Fruit fly (Drosophila melanogaster) S2 (cell line): ENCODE data around the gene CG17107.

Experiments
- CG8478 ChIP-seq: fragments of >200 bp; optimal IDR thresholded peaks from 2 replicates; lab custom pipeline; 2018
- CTCF ChIP-seq, 2 experiments: fragments of >200 bp; optimal IDR thresholded peaks; 2 replicates each; lab custom pipeline; 2018

The CG17107 gene

DNA sequence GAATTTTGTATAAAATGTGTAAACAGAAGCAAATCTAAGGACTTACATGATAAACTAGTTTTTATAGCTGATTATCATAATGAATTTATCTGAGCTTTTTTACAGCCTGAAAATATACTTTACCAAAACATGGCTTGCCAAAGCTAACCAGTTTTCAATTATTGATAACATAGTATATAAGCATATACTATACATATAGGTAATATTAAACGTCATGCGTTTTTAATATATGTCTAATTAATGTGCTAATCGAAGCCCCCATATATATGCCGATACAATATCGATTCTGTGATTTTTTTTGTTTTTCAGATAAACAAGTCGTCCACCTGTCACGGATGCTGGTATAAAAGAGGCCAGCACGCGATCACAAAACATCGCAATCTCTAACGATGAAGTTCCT, at the start of gene CG17107:
CG17107 (plus strand) TSS at position 301 of the 400 bp plus-strand sequence.
- TF ChIP-seq CTCF (optimal IDR thresholded peaks at IDR 0.05; lab: Kevin White, UChicago) (no peak), CG8478 (lab: Kevin White, UChicago) (no peak)

dm6 chr2L:10632702-10633101, 49.0 kb upstream of the CG17107 start:
- TF ChIP-seq CG8478 (lab: Kevin White, UChicago) = no peak
- no peak for TF ChIP-seq CTCF (optimal IDR thresholded peaks at IDR 0.05; lab: Kevin White, UChicago)

dm6 chr2L:10638371-10638770, 43.3 kb upstream of the CG17107 start, which contains the start of gene CG7329:
CG7329 (minus strand) TSS chr2L:10638471.
- TF ChIP-seq CG8478 (lab: Kevin White, UChicago) (no peak), CTCF (optimal IDR thresholded peaks at IDR 0.05; lab: Kevin White, UChicago) (no peak)

- no peak for TF ChIP-seq CG8478 (lab: Kevin White, UChicago)
- no peak for TF ChIP-seq CTCF (optimal IDR thresholded peaks at IDR 0.05; lab: Kevin White, UChicago)
Measured at dm6 chr2L:10639631-10640030, 42.1 kb upstream of the CG17107 start, which contains the start of gene CG31872. CG31872 (plus strand) TSS chr2L:10639931.

dm6 chr2L:10643671-10644070, 38.0 kb upstream of the CG17107 start, which contains the start of gene CG18284:
CG18284 (plus strand) TSS chr2L:10643971.
- TF ChIP-seq CG8478 (lab: Kevin White, UChicago) = no peak
- no peak for TF ChIP-seq CTCF (optimal IDR thresholded peaks at IDR 0.05; lab: Kevin White, UChicago)

dm6 chr2L:10646115-10646514, 35.6 kb upstream of the CG17107 start, which contains the start of gene CG17097:
CG17097 (plus strand) TSS chr2L:10646415.
- TF ChIP-seq CTCF (optimal IDR thresholded peaks at IDR 0.05; lab: Kevin White, UChicago) (no peak), CG8478 (lab: Kevin White, UChicago) (no peak)

DNA sequence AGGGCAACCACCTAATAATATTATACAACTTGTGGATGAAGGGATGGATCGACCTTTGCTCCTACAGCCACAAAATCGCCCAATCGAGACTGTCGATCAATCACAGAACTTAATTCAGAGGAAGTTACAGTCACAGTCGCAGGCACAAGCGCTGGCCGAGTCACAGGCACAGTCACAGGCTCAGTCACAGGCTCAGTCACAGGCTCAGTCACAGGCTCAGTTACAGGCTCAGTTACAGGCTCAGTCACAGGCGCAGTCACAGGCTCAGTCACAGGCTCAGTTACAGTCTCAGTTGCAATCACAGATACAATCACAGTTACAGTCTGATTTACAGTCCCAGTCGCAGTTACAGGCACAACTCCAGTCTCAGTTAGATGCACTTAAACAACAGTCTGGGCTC, 35.0 kb upstream of the CG17107 start:
- TF ChIP-seq CTCF (optimal IDR thresholded peaks at IDR 0.05; lab: Kevin White, UChicago) (no peak), CG8478 (lab: Kevin White, UChicago) (no peak)

DNA sequence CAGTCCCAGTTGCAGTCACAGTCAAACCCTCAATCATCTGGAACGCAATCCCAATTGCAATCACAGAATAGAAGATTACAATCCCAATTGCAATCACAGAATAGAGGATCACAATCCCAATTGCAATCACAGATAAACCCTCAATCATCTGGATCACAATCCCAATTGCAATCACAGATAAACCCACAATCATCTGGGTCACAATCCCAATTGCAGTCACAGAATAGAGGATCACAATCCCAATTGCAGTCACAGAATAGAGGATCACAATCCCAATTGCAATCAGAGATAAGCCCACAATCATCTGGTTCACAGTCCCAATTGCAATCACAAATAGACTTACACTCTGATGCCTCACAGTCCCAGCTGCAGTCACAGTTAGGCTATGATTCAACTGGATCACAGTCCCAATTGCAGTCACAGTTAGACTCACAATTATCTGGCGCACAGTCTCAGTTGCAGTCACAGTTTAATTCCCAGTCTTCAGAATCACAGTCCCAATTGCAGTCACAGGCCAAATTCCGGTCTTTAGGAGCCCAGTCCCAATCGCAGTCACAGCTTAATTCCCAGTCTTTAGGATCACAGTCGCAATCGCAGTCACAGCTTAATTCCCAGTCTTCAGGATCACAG, 33.9 kb upstream of the CG17107 start:
- TF ChIP-seq CG8478 (lab: Kevin White, UChicago) (no peak), CTCF (optimal IDR thresholded peaks at IDR 0.05; lab: Kevin White, UChicago) (no peak)

DNA sequence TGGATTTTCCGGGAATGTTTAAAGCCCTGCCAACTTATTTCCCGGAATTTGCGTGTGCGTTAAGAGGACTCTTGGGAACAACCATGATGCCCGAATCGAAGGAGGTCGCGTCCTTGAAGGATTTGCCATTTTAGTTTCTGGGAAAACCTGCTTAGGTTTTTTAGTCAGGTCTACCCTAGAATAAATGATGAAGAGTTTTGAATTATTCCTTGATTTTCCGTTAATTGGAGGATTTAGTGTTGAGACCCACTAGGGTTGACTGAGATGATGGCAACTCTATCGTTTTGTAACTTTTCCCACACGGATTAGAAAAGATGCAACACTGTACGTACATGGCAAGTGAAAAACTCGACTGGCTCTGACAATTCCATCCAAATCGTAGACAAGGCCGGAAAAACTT, 30.4 kb upstream of the CG17107 start, which contains the start of gene dbf:
dbf (plus strand) TSS at position 301 of the 400 bp plus-strand sequence.
- no peak for TF ChIP-seq CG8478 (lab: Kevin White, UChicago)
- no peak for TF ChIP-seq CTCF (optimal IDR thresholded peaks at IDR 0.05; lab: Kevin White, UChicago)

DNA sequence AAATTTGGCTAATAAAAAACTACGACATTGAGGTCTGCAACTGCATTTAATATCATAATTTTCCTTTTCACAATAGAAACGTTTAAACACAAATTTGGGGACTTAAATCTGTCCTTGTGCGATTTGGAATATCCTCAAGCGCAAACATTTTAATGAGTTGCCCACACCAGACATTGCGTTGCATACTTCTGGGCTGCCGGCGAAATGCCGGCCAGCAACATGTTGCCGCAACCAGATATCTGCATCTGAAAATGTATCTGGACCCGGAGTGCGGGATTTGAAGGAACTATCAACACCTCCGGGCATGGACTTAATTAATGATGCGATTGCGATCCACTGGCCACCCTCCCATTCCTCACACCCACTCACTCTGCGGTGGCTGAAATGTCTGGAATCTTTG, 27.2 kb upstream of the CG17107 start:
- TF ChIP-seq CTCF (optimal IDR thresholded peaks at IDR 0.05; lab: Kevin White, UChicago) (no peak), CG8478 (lab: Kevin White, UChicago) (no peak)

DNA sequence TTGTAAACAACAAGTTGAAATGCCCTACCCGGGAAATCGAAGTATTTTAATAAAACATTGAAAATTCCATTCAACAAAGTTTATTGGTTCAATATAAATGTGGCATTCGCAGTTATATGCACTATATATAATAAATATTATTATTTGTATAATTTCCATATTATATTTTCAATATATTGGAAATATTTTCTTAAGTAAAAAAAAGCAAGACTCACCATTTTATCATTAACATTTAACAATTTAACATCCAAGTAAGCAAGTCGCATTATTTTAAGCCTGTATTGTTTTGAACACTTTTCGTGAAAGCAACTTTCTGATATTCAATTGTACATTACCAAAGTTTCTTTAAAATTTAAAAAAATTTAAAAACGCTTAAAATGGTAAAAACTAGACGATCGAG, 23.7 kb upstream of the CG17107 start, which contains the start of gene CG45690:
CG45690 (plus strand) TSS at position 301 of the 400 bp plus-strand sequence.
- TF ChIP-seq CTCF (optimal IDR thresholded peaks at IDR 0.05; lab: Kevin White, UChicago) (no peak), CG8478 (lab: Kevin White, UChicago) (no peak)

DNA sequence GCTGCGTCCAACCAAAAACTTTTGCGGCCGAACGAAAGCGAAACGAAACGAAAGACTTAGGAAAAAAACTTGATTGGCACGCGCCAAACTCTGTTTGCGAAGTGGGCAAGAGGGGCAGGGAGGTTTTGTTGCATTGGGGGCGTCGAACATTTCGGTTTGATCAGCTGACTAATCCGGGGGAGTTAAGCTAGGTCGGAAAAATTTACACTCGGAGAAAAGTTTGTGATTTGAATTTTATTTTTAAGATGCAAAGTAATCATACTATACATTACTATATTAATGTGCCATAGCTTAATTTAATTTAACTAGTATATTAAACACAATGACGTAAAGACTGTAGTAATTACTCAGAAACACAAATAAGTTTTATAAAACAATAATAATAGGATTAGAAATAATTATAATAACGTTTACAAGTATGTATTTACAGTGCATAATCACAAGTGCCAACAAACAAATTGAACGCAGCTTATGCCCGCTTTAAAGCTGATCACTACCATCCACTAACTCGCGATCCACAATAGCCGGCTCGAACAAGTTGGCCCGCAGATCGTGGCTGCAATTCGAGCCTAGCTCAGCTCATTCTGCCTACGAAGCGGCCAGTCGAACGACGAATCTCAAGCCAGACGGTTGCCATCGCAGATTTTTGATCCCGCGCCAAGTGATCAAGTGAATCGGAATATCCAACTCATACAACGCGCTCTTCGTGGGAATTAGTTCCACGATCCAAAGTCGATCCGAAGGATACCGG, 20.0 kb upstream of the CG17107 start, which contains the start of gene CG31871:
CG31871 (plus strand) TSS at position 592 of the 751 bp plus-strand sequence.
- TF ChIP-seq CTCF (optimal IDR thresholded peaks at IDR 0.05; lab: Kevin White, UChicago) = no peak
- TF ChIP-seq CG8478 (lab: Kevin White, UChicago) = no peak

DNA sequence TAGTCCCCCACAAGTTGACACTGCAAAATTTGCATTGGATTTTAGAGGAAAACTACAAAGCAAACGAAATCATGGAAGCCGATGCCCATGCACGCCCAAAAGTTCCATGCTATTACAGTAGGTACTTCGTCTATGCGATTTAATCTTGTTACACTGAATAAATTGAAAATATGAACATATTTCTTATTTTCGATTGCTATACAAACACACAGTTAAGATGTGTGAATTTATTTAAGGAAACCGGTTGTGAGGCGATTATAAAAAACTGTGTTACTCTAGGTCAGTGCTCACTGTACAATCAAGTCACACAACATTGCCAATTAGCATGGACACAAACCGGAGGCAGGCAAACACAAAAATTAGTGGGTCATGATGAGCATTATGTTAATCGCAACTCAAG, 16.1 kb upstream of the CG17107 start:
- no peak for TF ChIP-seq CTCF (optimal IDR thresholded peaks at IDR 0.05; lab: Kevin White, UChicago)
- no peak for TF ChIP-seq CG8478 (lab: Kevin White, UChicago)

DNA sequence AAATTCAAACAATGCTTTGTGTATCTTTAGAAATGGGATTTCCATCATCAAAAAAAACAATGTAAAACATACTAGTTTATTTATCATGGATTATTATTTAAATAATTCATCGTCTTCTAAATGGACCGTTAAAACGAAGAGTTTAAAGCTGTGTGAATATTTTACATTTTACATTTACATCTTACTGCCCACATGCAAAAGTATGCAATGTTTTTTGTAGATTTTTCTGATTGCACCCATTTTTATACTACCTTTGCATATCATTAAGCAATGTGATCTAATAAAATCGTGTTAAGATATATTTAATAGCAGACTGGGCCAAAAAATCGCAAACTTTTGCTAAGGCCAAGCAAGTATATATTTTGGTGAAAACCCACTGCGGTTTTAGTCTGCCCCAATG, 10.2 kb upstream of the CG17107 start:
- TF ChIP-seq CTCF (optimal IDR thresholded peaks at IDR 0.05; lab: Kevin White, UChicago) (no peak), CG8478 (lab: Kevin White, UChicago) (no peak)

dm6 chr2L:10672989-10673388, 8.7 kb upstream of the CG17107 start:
- no peak for TF ChIP-seq CG8478 (lab: Kevin White, UChicago)
